Worm (Caenorhabditis elegans) whole organism, late embryonic: Measurements from ENCODE around the gene bbs-4.

ENCODE experiments used
- K09A11.1 ChIP-seq: sonication (generic microtip); optimal IDR thresholded peaks from 2 replicates; lab custom pipeline; 2017; ENCODE audit warnings: antibody characterized with exemption, mild to moderate bottlenecking, missing genetic modification characterization, missing compliant biosample characterization; ENCODE audit not compliant: insufficient read depth
- ceh-24 ChIP-seq: sonication (generic microtip); optimal IDR thresholded peaks from 2 replicates; lab custom pipeline; 2016; ENCODE audit warnings: mild to moderate bottlenecking, missing genetic modification characterization, missing compliant biosample characterization
- ceh-34 ChIP-seq: sonication (generic microtip); optimal IDR thresholded peaks from 2 replicates; lab custom pipeline; 2016; ENCODE audit warnings: mild to moderate bottlenecking, missing genetic modification characterization, missing compliant biosample characterization
- ets-4 ChIP-seq: sonication (generic microtip); optimal IDR thresholded peaks from 2 replicates; lab custom pipeline; 2016; ENCODE audit warnings: missing genetic modification characterization, missing compliant biosample characterization
- gmeb-2 ChIP-seq: sonication (generic microtip); optimal IDR thresholded peaks from 2 replicates; lab custom pipeline; 2016; ENCODE audit warnings: missing genetic modification characterization, inconsistent platforms, missing compliant biosample characterization
- hlh-30 ChIP-seq: sonication (generic microtip); optimal IDR thresholded peaks from 2 replicates; lab custom pipeline; 2017; ENCODE audit warnings: antibody characterized with exemption, missing genetic modification characterization, missing compliant biosample characterization; ENCODE audit not compliant: insufficient read depth
- rnt-1 ChIP-seq: sonication (generic microtip); optimal IDR thresholded peaks from 2 replicates; lab custom pipeline; 2016; ENCODE audit warnings: missing genetic modification characterization, missing compliant biosample characterization
- sox-4 ChIP-seq: sonication (generic microtip); optimal IDR thresholded peaks from 2 replicates; lab custom pipeline; 2017; ENCODE audit warnings: mild to moderate bottlenecking, missing genetic modification characterization, inconsistent platforms, missing compliant biosample characterization
- unc-55 ChIP-seq: sonication (generic microtip); optimal IDR thresholded peaks from 2 replicates; lab custom pipeline; 2017; ENCODE audit warnings: missing biosample characterization, missing genetic modification reagents, missing genetic modification characterization

- no peak for TF ChIP-seq unc-55 (GFP tag; lab: Kevin White, UChicago)
- no peak for TF ChIP-seq sox-4 (tag; lab: Kevin White, UChicago)
- TF ChIP-seq ets-4 (tag; lab: Kevin White, UChicago), result no peak
- no peak for TF ChIP-seq hlh-30 (tag; lab: Kevin White, UChicago)
- TF ChIP-seq ceh-34 (tag; lab: Kevin White, UChicago), result no peak
- TF ChIP-seq K09A11.1 (tag; lab: Kevin White, UChicago), result no peak
- TF ChIP-seq gmeb-2 (tag; lab: Kevin White, UChicago), result no peak
- no peak for TF ChIP-seq rnt-1
- TF ChIP-seq ceh-24 (tag; lab: Kevin White, UChicago), result no peak
Observed at ce11 chrIII:9639281-9640050, 27.5 kb upstream of the bbs-4 start.
